Worm (Caenorhabditis elegans): ENCODE measurements around the gene prdh-1.
A peak's percentile ranks its signal among the peaks of the same experiment; 100 is the strongest.

prdh-1 gene

DNA sequence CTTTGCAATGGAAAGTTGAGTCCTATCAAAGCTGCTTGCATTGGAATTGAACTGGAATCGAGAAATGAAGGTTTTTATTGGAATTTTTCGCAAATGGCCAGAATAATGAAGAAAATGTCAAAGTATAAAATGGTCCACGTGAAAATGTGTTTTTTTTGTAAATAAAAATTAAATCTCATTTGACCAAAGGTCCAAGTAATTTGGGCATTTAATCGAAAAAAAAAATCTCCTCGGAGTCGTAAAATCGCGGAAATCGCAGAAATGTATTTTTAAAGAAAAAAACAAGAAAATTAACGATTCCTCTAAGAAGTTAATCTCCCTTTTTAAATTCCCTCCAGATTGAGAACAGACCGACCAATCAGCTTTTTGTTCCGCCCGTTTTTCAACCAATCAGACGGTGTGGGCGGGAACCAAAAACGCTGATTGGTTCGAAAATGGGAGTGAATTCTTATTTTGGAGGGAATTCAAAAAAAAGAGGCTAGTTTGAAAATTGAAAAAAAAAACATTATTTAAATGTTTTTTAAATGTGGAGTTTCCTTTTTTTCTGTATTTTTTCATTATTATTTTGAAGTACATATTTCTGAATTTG, at the start of gene prdh-1:
prdh-1 (minus strand) TSS at position 51 of the 589 bp plus-strand sequence.
- no peak for TF ChIP-seq pag-3 (tag; optimal IDR thresholded peaks at IDR 0.05; ENCODE audit: borderline replicate concordance, insufficient read depth)
- no peak for TF ChIP-seq ceh-82 (tag; optimal IDR thresholded peaks at IDR 0.05)
- no peak for TF ChIP-seq efl-1 (optimal IDR thresholded peaks at IDR 0.05)
- peak in 1 of 2 experiments; percentile 47 for TF ChIP-seq efl-1 (GFP tag; optimal IDR thresholded peaks at IDR 0.05 in 1 of 2)
- TF ChIP-seq ztf-11 (tag; optimal IDR thresholded peaks at IDR 0.05), result no peak

DNA sequence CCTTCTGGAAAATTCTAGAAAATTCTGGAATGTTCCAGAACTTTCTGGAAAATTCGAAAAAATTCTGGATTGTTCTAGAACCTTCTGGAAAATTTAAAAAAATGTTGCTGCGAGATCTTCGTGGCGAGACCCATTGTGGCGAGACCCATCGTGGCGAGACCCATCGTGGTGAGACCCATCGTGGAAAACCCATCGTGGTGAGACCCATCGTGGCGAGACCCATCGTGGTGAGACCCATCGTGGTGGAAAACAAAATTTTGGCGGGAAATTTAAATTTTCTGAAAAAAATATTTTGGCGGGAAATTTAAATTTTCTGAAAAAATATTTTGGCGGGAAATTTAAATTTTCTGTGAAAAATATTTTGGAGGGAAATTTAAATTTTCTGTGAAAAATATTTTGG, 45.9 kb upstream of the prdh-1 start:
- 0 out of 2 replicates have a peak, but pooled peaks have one; percentile 25 for TF ChIP-seq grh-1 (GFP tag; IDR thresholded peaks at IDR 0.05)

DNA sequence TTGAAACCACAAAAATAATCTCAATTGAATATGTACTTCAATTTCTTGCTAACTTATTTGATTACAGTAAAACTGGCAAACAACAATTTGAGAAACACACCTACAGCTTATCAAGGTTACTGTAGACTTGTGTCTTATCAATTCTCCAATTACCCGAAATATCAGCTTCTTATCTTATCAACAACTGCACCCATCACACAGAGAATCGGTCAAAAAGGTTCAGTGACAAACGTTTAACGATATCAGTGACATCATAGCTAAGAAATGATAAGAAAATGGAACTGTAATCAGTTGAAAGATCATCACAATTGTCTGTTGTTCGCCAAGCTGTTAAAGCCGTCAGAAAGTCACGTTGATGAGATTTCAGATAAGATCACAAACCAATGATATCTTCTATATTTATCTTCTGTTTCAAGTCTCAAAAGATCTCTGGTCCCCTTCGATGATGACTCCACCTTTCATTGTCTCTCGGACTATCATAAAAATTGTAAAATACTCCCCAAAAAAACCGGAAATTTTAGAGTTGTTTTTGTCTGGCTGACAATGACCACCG, 42.9 kb upstream of the prdh-1 start:
- no peak for TF ChIP-seq zip-4 (GFP tag; optimal IDR thresholded peaks at IDR 0.05)
- no peak for TF ChIP-seq nhr-11 (tag; optimal IDR thresholded peaks at IDR 0.05)
- TF ChIP-seq skn-1 (tag; optimal IDR thresholded peaks at IDR 0.05), result no peak
- no peak for TF ChIP-seq pag-3 (tag; optimal IDR thresholded peaks at IDR 0.05; ENCODE audit: borderline replicate concordance, insufficient read depth)
- TF ChIP-seq pax-3 (tag; optimal IDR thresholded peaks at IDR 0.05), result peak; percentile 64
- TF ChIP-seq sup-37 (GFP tag; optimal IDR thresholded peaks at IDR 0.05), result no peak
- peak; percentile 74 for TF ChIP-seq nhr-90 (tag; optimal IDR thresholded peaks at IDR 0.05; ENCODE audit: poor library complexity)
- TF ChIP-seq nhr-19 (GFP tag; conservative IDR thresholded peaks at IDR 0.05), result peak; percentile 63
- TF ChIP-seq unc-130 (tag; optimal IDR thresholded peaks at IDR 0.05), result no peak
- TF ChIP-seq Y116A8C.19 (tag; optimal IDR thresholded peaks at IDR 0.05; ENCODE audit: borderline replicate concordance), result no peak
- TF ChIP-seq F16B12.6 (tag; optimal IDR thresholded peaks at IDR 0.05), result no peak
- no peak for TF ChIP-seq mef-2 (tag; optimal IDR thresholded peaks at IDR 0.05)
- TF ChIP-seq unc-30 (tag; optimal IDR thresholded peaks at IDR 0.05), result no peak
- TF ChIP-seq grh-1 (GFP tag; IDR thresholded peaks at IDR 0.05), result no peak
- TF ChIP-seq lin-35 (GFP tag; optimal IDR thresholded peaks at IDR 0.05), result peak in 1 of 2 experiments; percentile 75
- no peak for TF ChIP-seq unc-86 (tag; optimal IDR thresholded peaks at IDR 0.05)
- peak; percentile 97 to 100 (median 99) for TF ChIP-seq elt-3 (tag; optimal IDR thresholded peaks at IDR 0.05)
- no peak for TF ChIP-seq ceh-90 (tag; optimal IDR thresholded peaks at IDR 0.05)
- TF ChIP-seq mep-1 (tag; optimal IDR thresholded peaks at IDR 0.05), result no peak
- no peak for TF ChIP-seq zag-1 (tag; optimal IDR thresholded peaks at IDR 0.05)
- TF ChIP-seq vab-15 (tag; optimal IDR thresholded peaks at IDR 0.05), result no peak
- TF ChIP-seq hpl-2 (GFP tag; optimal IDR thresholded peaks at IDR 0.05), result no peak
- TF ChIP-seq ces-1 (GFP tag; optimal IDR thresholded peaks at IDR 0.05), result no peak
- peak in 1 of 2 experiments; percentile 53 for TF ChIP-seq egl-27 (tag; optimal IDR thresholded peaks at IDR 0.05)
- TF ChIP-seq ztf-11 (tag; optimal IDR thresholded peaks at IDR 0.05), result no peak
- no peak for TF ChIP-seq swsn-7 (tag; optimal IDR thresholded peaks at IDR 0.05)
- TF ChIP-seq sox-4 (tag; optimal IDR thresholded peaks at IDR 0.05), result no peak
- no peak for TF ChIP-seq isw-1 (GFP tag; IDR thresholded peaks at IDR 0.05)
- TF ChIP-seq pqm-1 (tag; optimal IDR thresholded peaks at IDR 0.05), result peak; percentile 100
- no peak for TF ChIP-seq efl-1 (optimal IDR thresholded peaks at IDR 0.05)
- TF ChIP-seq efl-1 (GFP tag; optimal IDR thresholded peaks at IDR 0.05 in 1 of 2), result peak in 1 of 2 experiments; percentile 89
- peak; percentile 77 for TF ChIP-seq nhr-20 (tag; optimal IDR thresholded peaks at IDR 0.05)
- peak; percentile 21 for TF ChIP-seq tbx-2 (tag; optimal IDR thresholded peaks at IDR 0.05)
- TF ChIP-seq dsc-1 (tag; optimal IDR thresholded peaks at IDR 0.05), result no peak
- TF ChIP-seq nhr-76 (tag; optimal IDR thresholded peaks at IDR 0.05), result no peak
- no peak for TF ChIP-seq snu-23 (GFP tag; optimal IDR thresholded peaks at IDR 0.05)
- no peak for TF ChIP-seq ets-5 (GFP tag; IDR thresholded peaks at IDR 0.05)
- TF ChIP-seq blmp-1 (tag; optimal IDR thresholded peaks at IDR 0.05), result peak; percentile 17
- no peak for TF ChIP-seq lin-15B (tag; optimal IDR thresholded peaks at IDR 0.05)
- TF ChIP-seq dpl-1 (GFP tag; optimal IDR thresholded peaks at IDR 0.05), result peak in 1 of 3 experiments; percentile 22
- peak; percentile 48 to 91 for TF ChIP-seq lsy-2 (tag; optimal IDR thresholded peaks at IDR 0.05)
- no peak for TF ChIP-seq aly-2 (tag; optimal IDR thresholded peaks at IDR 0.05)
- TF ChIP-seq egl-13 (tag; optimal IDR thresholded peaks at IDR 0.05), result no peak
- TF ChIP-seq nhr-71 (tag; optimal IDR thresholded peaks at IDR 0.05), result peak; percentile 77
- peak; percentile 27 for TF ChIP-seq fos-1 (tag; optimal IDR thresholded peaks at IDR 0.05)
- TF ChIP-seq jun-1 (tag; optimal IDR thresholded peaks at IDR 0.05), result peak; percentile 93
